Fruit fly (Drosophila melanogaster): Measurements from ENCODE around the gene UBL3.

Gene UBL3

dm6 chrX:15852815-15853542, at the start of gene UBL3, which contains the start of gene CG15914:
Gene UBL3, minus strand, starts transcription at chrX:15853175.
Gene CG15914, plus strand, starts transcription at chrX:15853421.
- no peak for TF ChIP-seq Snoo (tag; optimal IDR thresholded peaks at IDR 0.05)
- TF ChIP-seq Pif1B (GFP tag; optimal IDR thresholded peaks at IDR 0.05): peak; percentile 25

dm6 chrX:15893732-15894264, 40.8 kb upstream of the UBL3 start:
- TF ChIP-seq Snoo (tag; optimal IDR thresholded peaks at IDR 0.05) (no peak), CG17806 (tag; optimal IDR thresholded peaks at IDR 0.05) (no peak), Ets98B (GFP tag; IDR thresholded peaks at IDR 0.05) (no peak), CG8159 (tag; optimal IDR thresholded peaks at IDR 0.05) (no peak), CG4496 (GFP tag; IDR thresholded peaks at IDR 0.05) (no peak), CG10348 (GFP tag; IDR thresholded peaks at IDR 0.05) (no peak), Pif1B (GFP tag; optimal IDR thresholded peaks at IDR 0.05) (no peak), CG12605 (GFP tag; IDR thresholded peaks at IDR 0.05) (no peak), CG32121 (GFP tag; IDR thresholded peaks at IDR 0.05) (no peak), CG13204 (GFP tag; optimal IDR thresholded peaks at IDR 0.05) (no peak), Pif1A (GFP tag; optimal IDR thresholded peaks at IDR 0.05) (no peak), fd96Ca (GFP tag; IDR thresholded peaks at IDR 0.05) (no peak)

dm6 chrX:15891606-15892345, 38.8 kb upstream of the UBL3 start, which contains the start of gene shi:
Gene shi, plus strand, starts transcription at chrX:15892116.
- TF ChIP-seq CG10348 (GFP tag; IDR thresholded peaks at IDR 0.05): no peak
- no peak for TF ChIP-seq CG34367 (tag; optimal IDR thresholded peaks at IDR 0.05)

- TF ChIP-seq CG17806 (tag; optimal IDR thresholded peaks at IDR 0.05) (no peak), CG15710 (tag; optimal IDR thresholded peaks at IDR 0.05) (peak; percentile 32), Snoo (tag; optimal IDR thresholded peaks at IDR 0.05) (peak; percentile 13), D1 (tag; optimal IDR thresholded peaks at IDR 0.05) (no peak), CG34367 (tag; optimal IDR thresholded peaks at IDR 0.05) (peak; percentile 18), CG9948 (tag; optimal IDR thresholded peaks at IDR 0.05) (peak; percentile 32), CG12605 (GFP tag; IDR thresholded peaks at IDR 0.05) (no peak), Ets98B (GFP tag; IDR thresholded peaks at IDR 0.05) (no peak), CG8159 (tag; optimal IDR thresholded peaks at IDR 0.05) (peak; percentile 64), Pif1A (GFP tag; optimal IDR thresholded peaks at IDR 0.05) (no peak), CG4496 (GFP tag; IDR thresholded peaks at IDR 0.05) (peak; percentile 16; the same call in 1 of the 3 replicates), CG13204 (GFP tag; optimal IDR thresholded peaks at IDR 0.05) (no peak), gl (tag; optimal IDR thresholded peaks at IDR 0.05) (peak; percentile 5)
These were observed 37.0 kb upstream of the UBL3 start, which contains the start of the genes MSBP and CG15916 for dm6 chrX:15889780-15890608. Gene MSBP, minus strand, starts transcription at chrX:15890109. Gene CG15916, plus strand, starts transcription at chrX:15890589.

dm6 chrX:15888763-15889162, 35.8 kb upstream of the UBL3 start:
- TF ChIP-seq CG14655 (GFP tag; optimal IDR thresholded peaks at IDR 0.05): no peak
- TF ChIP-seq D1 (tag; optimal IDR thresholded peaks at IDR 0.05): no peak
- no peak for TF ChIP-seq CG8159 (tag; optimal IDR thresholded peaks at IDR 0.05)
- no peak for TF ChIP-seq EcR (GFP tag; optimal IDR thresholded peaks at IDR 0.05)
- TF ChIP-seq CG12605 (GFP tag; IDR thresholded peaks at IDR 0.05): no peak
- TF ChIP-seq Snoo (tag; optimal IDR thresholded peaks at IDR 0.05): no peak
- no peak for TF ChIP-seq gl (tag; optimal IDR thresholded peaks at IDR 0.05)
- no peak for TF ChIP-seq CG10348 (GFP tag; IDR thresholded peaks at IDR 0.05)
- no peak for TF ChIP-seq CG13204 (GFP tag; optimal IDR thresholded peaks at IDR 0.05)
- no peak for TF ChIP-seq CG8301 (tag; optimal IDR thresholded peaks at IDR 0.05)
- TF ChIP-seq CG17806 (tag; optimal IDR thresholded peaks at IDR 0.05): no peak
- no peak for TF ChIP-seq rn (GFP tag; IDR thresholded peaks at IDR 0.05)
- no peak for TF ChIP-seq CG15710 (tag; optimal IDR thresholded peaks at IDR 0.05)
- TF ChIP-seq CG9948 (tag; optimal IDR thresholded peaks at IDR 0.05): no peak

- TF ChIP-seq CG32121 (GFP tag; IDR thresholded peaks at IDR 0.05) (no peak), CG4496 (GFP tag; IDR thresholded peaks at IDR 0.05) (peak; percentile 6; the same call in 1 of the 3 replicates)
These were observed 34.3 kb upstream of the UBL3 start, which contains the start of gene tay for dm6 chrX:15887247-15887616. Gene tay, minus strand, starts transcription at chrX:15887311.
